Worm (Caenorhabditis elegans): ENCODE measurements around the gene cky-1.
A peak's percentile ranks its signal among the peaks of the same experiment; 100 is the strongest.

cky-1 gene

ce11 chrV:12727104-12727637, 9.3 kb upstream of the cky-1 start, which contains the start of gene R11D1.13 (continued):
- TF ChIP-seq nfyb-1 (GFP tag; IDR thresholded peaks at IDR 0.05) = 0 out of 2 replicates have a peak, but pooled peaks have one; percentile 29
- peak; percentile 54; the same call in 1 of the 2 replicates for TF ChIP-seq madf-6 (GFP tag; IDR thresholded peaks at IDR 0.05)
- TF ChIP-seq Y53G8AR.9 (GFP tag; conservative IDR thresholded peaks at IDR 0.05) = no peak
- no peak for TF ChIP-seq nhr-80 (tag; optimal IDR thresholded peaks at IDR 0.05)

DNA sequence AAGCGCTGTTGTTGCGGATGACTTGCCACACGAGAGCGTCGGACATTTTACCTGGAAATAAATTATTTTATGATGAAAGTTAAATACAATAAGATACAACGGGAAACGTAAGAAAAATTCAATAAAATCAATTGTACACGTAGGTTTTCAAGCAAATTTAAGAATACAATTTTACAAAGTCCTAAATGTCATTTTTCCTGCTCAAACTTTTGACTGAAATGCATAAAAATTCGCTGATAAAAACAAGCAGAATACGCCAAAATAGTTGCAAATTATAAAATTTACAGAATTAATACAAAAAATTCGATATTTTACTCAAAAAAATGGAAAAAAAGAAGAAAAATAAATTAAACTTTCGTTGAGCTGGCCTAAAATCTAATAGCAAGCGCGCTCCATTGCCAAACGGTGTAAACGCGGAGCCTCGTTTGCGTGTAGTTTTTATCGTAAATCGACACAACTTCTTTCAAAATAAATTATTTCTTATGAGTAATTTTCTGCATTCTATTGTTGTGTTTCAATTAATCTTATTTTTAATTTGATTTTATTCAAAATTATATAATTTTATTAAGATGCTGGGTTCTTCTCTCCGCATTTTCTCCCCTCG, 8.3 kb upstream of the cky-1 start, which contains the start of the genes rpl-28 and mrpl-49:
TSS of gene rpl-28 (minus strand) at position 51 of the 604 bp plus-strand sequence.
TSS of gene mrpl-49 (plus strand) at position 570 of the 604 bp plus-strand sequence.
- TF ChIP-seq ceh-100 (GFP tag; IDR thresholded peaks at IDR 0.05) (no peak), lin-40 (tag; optimal IDR thresholded peaks at IDR 0.05) (peak; percentile 57), F22D6.2 (tag; optimal IDR thresholded peaks at IDR 0.05) (no peak), lin-54 (GFP tag; optimal IDR thresholded peaks at IDR 0.05) (peak; percentile 71), mcd-1 (GFP tag; IDR thresholded peaks at IDR 0.05) (peak; percentile 96), ceh-40 (GFP tag; IDR thresholded peaks at IDR 0.05) (no peak), F49E8.2 (tag; optimal IDR thresholded peaks at IDR 0.05; ENCODE audit: insufficient read depth) (peak; percentile 42), nhr-80 (tag; optimal IDR thresholded peaks at IDR 0.05) (peak; percentile 59), ztf-28 (GFP tag; IDR thresholded peaks at IDR 0.05) (no peak), ceh-91 (GFP tag; IDR thresholded peaks at IDR 0.05) (peak; percentile 64; the same call in 1 of the 2 replicates), Y79H2A.3 (GFP tag; conservative IDR thresholded peaks at IDR 0.05) (no peak), F55B11.4 (tag; optimal IDR thresholded peaks at IDR 0.05; ENCODE audit: borderline replicate concordance, insufficient read depth) (no peak), F37B4.10 (GFP tag; IDR thresholded peaks at IDR 0.05) (no peak), F57C9.4 (tag; optimal IDR thresholded peaks at IDR 0.05) (no peak), lin-26 (GFP tag; IDR thresholded peaks at IDR 0.05) (no peak), madf-10 (tag; optimal IDR thresholded peaks at IDR 0.05) (no peak), nhr-90 (tag; optimal IDR thresholded peaks at IDR 0.05) (no peak), K12H6.12 (tag; optimal IDR thresholded peaks at IDR 0.05) (peak; percentile 5), chd-7 (tag; optimal IDR thresholded peaks at IDR 0.05) (no peak), snpc-3.4 (tag; optimal IDR thresholded peaks at IDR 0.05) (no peak), ceh-27 (GFP tag; optimal IDR thresholded peaks at IDR 0.05) (peak; percentile 34), snpc-4 (GFP tag; optimal IDR thresholded peaks at IDR 0.05) (no peak), snpc-4 (tag; optimal IDR thresholded peaks at IDR 0.05) (peak in 3 of 4 experiments; percentile 28 to 81 (median 32)), F33H1.4 (GFP tag; IDR thresholded peaks at IDR 0.05) (peak; percentile 46; the same call in 1 of the 2 replicates), lsl-1 (GFP tag; optimal IDR thresholded peaks at IDR 0.05) (peak; percentile 56), unc-130 (GFP tag; optimal IDR thresholded peaks at IDR 0.05) (no peak), nfya-1 (tag; optimal IDR thresholded peaks at IDR 0.05; ENCODE audit: borderline replicate concordance, insufficient read depth) (no peak), zim-3 (tag; optimal IDR thresholded peaks at IDR 0.05) (no peak), repo-1 (tag; optimal IDR thresholded peaks at IDR 0.05) (no peak), F39B2.1 (GFP tag; IDR thresholded peaks at IDR 0.05) (no peak), nhr-27 (tag; optimal IDR thresholded peaks at IDR 0.05) (no peak), Y56A3A.18 (GFP tag; IDR thresholded peaks at IDR 0.05) (no peak), him-1 (tag; optimal IDR thresholded peaks at IDR 0.05) (no peak), dpl-1 (GFP tag; optimal IDR thresholded peaks at IDR 0.05) (no peak), C06A6.2 (GFP tag; conservative IDR thresholded peaks at IDR 0.05) (no peak), unc-62 (GFP tag; optimal IDR thresholded peaks at IDR 0.05) (no peak), T07F8.4 (tag; optimal IDR thresholded peaks at IDR 0.05) (no peak), let-607 (tag; optimal IDR thresholded peaks at IDR 0.05) (no peak), fkh-3 (tag; optimal IDR thresholded peaks at IDR 0.05) (no peak), ztf-6 (GFP tag; IDR thresholded peaks at IDR 0.05) (no peak), B0035.1 (tag; optimal IDR thresholded peaks at IDR 0.05) (no peak), egrh-3 (GFP tag; IDR thresholded peaks at IDR 0.05) (no peak), ccch-3 (GFP tag; optimal IDR thresholded peaks at IDR 0.05) (no peak)

All from whole organism, young adult.